Fruit fly (Drosophila melanogaster): ENCODE measurements around the gene Dscam2.

Gene Dscam2

dm6 chr3L:7132593-7132992 lies 57.1 kb downstream of the Dscam2 start:
- TF ChIP-seq fru (GFP tag; optimal IDR thresholded peaks at IDR 0.05) (peak; percentile 20), Sp1 (GFP tag; optimal IDR thresholded peaks at IDR 0.05) (no peak)

- no peak for TF ChIP-seq Hnf4 (GFP tag; optimal IDR thresholded peaks at IDR 0.05)
- no peak for TF ChIP-seq CG32264 (GFP tag; optimal IDR thresholded peaks at IDR 0.05)
- TF ChIP-seq Rel (GFP tag; optimal IDR thresholded peaks at IDR 0.05), result no peak
- no peak for TF ChIP-seq Rel (tag; optimal IDR thresholded peaks at IDR 0.05)
- TF ChIP-seq Hr78 (GFP tag; optimal IDR thresholded peaks at IDR 0.05), result no peak
- peak in 1 of 2 experiments; percentile 30 for TF ChIP-seq dl (GFP tag; optimal IDR thresholded peaks at IDR 0.05; ENCODE audit: insufficient read depth in 1 of 2, partially characterized antibody in 2 of 2)
- no peak for TF ChIP-seq rgr (GFP tag; optimal IDR thresholded peaks at IDR 0.05)
- TF ChIP-seq Jra (GFP tag; optimal IDR thresholded peaks at IDR 0.05), result no peak
- TF ChIP-seq br (GFP tag; optimal IDR thresholded peaks at IDR 0.05), result no peak
- TF ChIP-seq sage (GFP tag; optimal IDR thresholded peaks at IDR 0.05), result no peak
- peak; percentile 15 for TF ChIP-seq h (GFP tag; optimal IDR thresholded peaks at IDR 0.05)
- TF ChIP-seq jim (GFP tag; optimal IDR thresholded peaks at IDR 0.05), result no peak
- TF ChIP-seq Abd-B (GFP tag; optimal IDR thresholded peaks at IDR 0.05), result no peak
- TF ChIP-seq brk (GFP tag; optimal IDR thresholded peaks at IDR 0.05), result no peak
- TF ChIP-seq HLH106 (tag; optimal IDR thresholded peaks at IDR 0.05), result no peak
- no peak for TF ChIP-seq Dif (GFP tag; optimal IDR thresholded peaks at IDR 0.05; ENCODE audit: partially characterized antibody)
- peak; percentile 30 for TF ChIP-seq CrebA (GFP tag; optimal IDR thresholded peaks at IDR 0.05; ENCODE audit: borderline replicate concordance)
- TF ChIP-seq Myc (optimal IDR thresholded peaks at IDR 0.05), result no peak
Observed at dm6 chr3L:7131447-7131983, 58.2 kb downstream of the Dscam2 start, which contains the start of gene Acbp2. Gene Acbp2, plus strand, starts transcription at chr3L:7131863.

dm6 chr3L:7130574-7130973 lies 59.2 kb downstream of the Dscam2 start, which contains the start of gene Acbp3:
Gene Acbp3, plus strand, starts transcription at chr3L:7130874.
- no peak for TF ChIP-seq Jra (GFP tag; optimal IDR thresholded peaks at IDR 0.05)
- TF ChIP-seq rgr (GFP tag; optimal IDR thresholded peaks at IDR 0.05), result no peak
- TF ChIP-seq psq (GFP tag; optimal IDR thresholded peaks at IDR 0.05), result no peak
- no peak for TF ChIP-seq Hr83 (GFP tag; optimal IDR thresholded peaks at IDR 0.05; ENCODE audit: poor library complexity, severe bottlenecking)
- TF ChIP-seq brk (GFP tag; optimal IDR thresholded peaks at IDR 0.05), result no peak
- no peak for TF ChIP-seq foxo (GFP tag; optimal IDR thresholded peaks at IDR 0.05)
- TF ChIP-seq HLH106 (tag; optimal IDR thresholded peaks at IDR 0.05), result no peak
- no peak for TF ChIP-seq Hnf4 (GFP tag; optimal IDR thresholded peaks at IDR 0.05)
- TF ChIP-seq Mio (GFP tag; optimal IDR thresholded peaks at IDR 0.05), result no peak
- no peak for TF ChIP-seq CG9705 (GFP tag; optimal IDR thresholded peaks at IDR 0.05)
- TF ChIP-seq sv (GFP tag; optimal IDR thresholded peaks at IDR 0.05), result no peak
- TF ChIP-seq dsf (GFP tag; optimal IDR thresholded peaks at IDR 0.05; ENCODE audit: borderline replicate concordance), result no peak

dm6 chr3L:7128214-7129008 lies 61.3 kb downstream of the Dscam2 start, which contains the start of the genes Acbp4 and Acbp6:
Gene Acbp4, minus strand, starts transcription at chr3L:7128264.
Gene Acbp6, plus strand, starts transcription at chr3L:7128903.
- TF ChIP-seq woc (GFP tag; optimal IDR thresholded peaks at IDR 0.05) (no peak), Rel (GFP tag; optimal IDR thresholded peaks at IDR 0.05) (no peak), Rel (tag; optimal IDR thresholded peaks at IDR 0.05) (peak; percentile 55)

- TF ChIP-seq OdsH (GFP tag; optimal IDR thresholded peaks at IDR 0.05), result no peak
- no peak for TF ChIP-seq Rel (GFP tag; optimal IDR thresholded peaks at IDR 0.05)
- TF ChIP-seq Rel (tag; optimal IDR thresholded peaks at IDR 0.05), result peak; percentile 66
Observed at dm6 chr3L:7125289-7125955, 64.3 kb downstream of the Dscam2 start, which contains the start of the genes msl-3 and BBS1. Gene msl-3, minus strand, starts transcription at chr3L:7125533. Gene BBS1, plus strand, starts transcription at chr3L:7125905.
